Worm (Caenorhabditis elegans): ENCODE measurements around the gene Y49F6B.20.

Y49F6B.20 gene

DNA sequence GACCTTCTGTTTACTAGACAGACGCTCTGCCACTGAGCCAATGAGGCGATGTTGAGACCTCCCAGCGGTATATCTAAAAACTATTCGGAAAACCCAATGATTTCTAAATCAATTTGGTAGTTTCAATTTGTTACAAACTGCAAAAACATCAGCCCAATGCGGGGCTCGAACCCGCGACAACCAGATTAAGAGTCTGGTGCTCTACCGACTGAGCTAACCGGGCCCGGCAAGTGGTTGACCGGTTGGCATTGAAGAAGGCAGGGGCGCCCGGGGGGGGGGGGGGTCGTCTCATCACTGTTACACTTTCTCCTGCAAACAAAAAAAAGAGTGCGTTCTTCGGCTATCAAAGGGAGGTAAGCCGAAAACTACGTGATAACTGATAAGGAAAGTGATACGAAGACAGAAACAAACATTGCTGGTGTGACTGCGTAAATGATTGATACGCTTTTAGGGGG lies 31.2 kb downstream of the Y49F6B.20 start (continued):
- TF ChIP-seq sea-2 (GFP tag; IDR thresholded peaks at IDR 0.05) (no peak), rcor-1 (GFP tag; IDR thresholded peaks at IDR 0.05) (peak; percentile 43; the same call in 1 of the 2 replicates), attf-3 (GFP tag; conservative IDR thresholded peaks at IDR 0.05) (no peak), ceh-27 (GFP tag; optimal IDR thresholded peaks at IDR 0.05) (peak; percentile 48), lin-35 (GFP tag; optimal IDR thresholded peaks at IDR 0.05) (peak in 1 of 3 experiments; percentile 39), Y56A3A.18 (GFP tag; IDR thresholded peaks at IDR 0.05) (peak; percentile 87), him-1 (tag; optimal IDR thresholded peaks at IDR 0.05) (peak; percentile 93), let-607 (tag; optimal IDR thresholded peaks at IDR 0.05) (peak; percentile 25 to 54), F52B5.7 (tag; optimal IDR thresholded peaks at IDR 0.05) (peak; percentile 8), unc-130 (GFP tag; optimal IDR thresholded peaks at IDR 0.05) (peak; percentile 19), ceh-100 (GFP tag; IDR thresholded peaks at IDR 0.05) (peak; percentile 57; the same call in 1 of the 2 replicates), athp-1 (tag; optimal IDR thresholded peaks at IDR 0.05) (peak; percentile 74), nhr-90 (tag; optimal IDR thresholded peaks at IDR 0.05) (peak; percentile 92), F37B4.10 (GFP tag; IDR thresholded peaks at IDR 0.05) (no peak), snpc-3.4 (tag; optimal IDR thresholded peaks at IDR 0.05) (peak; percentile 11), unc-62 (GFP tag; optimal IDR thresholded peaks at IDR 0.05) (no peak), C06A6.2 (GFP tag; conservative IDR thresholded peaks at IDR 0.05) (peak; percentile 30; the same call in 1 of the 2 replicates), pha-4 (tag; optimal IDR thresholded peaks at IDR 0.05) (no peak), hlh-26 (GFP tag; conservative IDR thresholded peaks at IDR 0.05) (no peak), efl-1 (GFP tag; optimal IDR thresholded peaks at IDR 0.05) (no peak), nfya-2 (GFP tag; IDR thresholded peaks at IDR 0.05) (no peak), nfyb-1 (GFP tag; IDR thresholded peaks at IDR 0.05) (peak; percentile 88), ets-4 (GFP tag; optimal IDR thresholded peaks at IDR 0.05) (peak; percentile 33), sdz-38 (tag; optimal IDR thresholded peaks at IDR 0.05) (no peak), lsl-1 (GFP tag; optimal IDR thresholded peaks at IDR 0.05) (peak; percentile 65), F39B2.1 (GFP tag; IDR thresholded peaks at IDR 0.05) (no peak), egl-18 (GFP tag; IDR thresholded peaks at IDR 0.05) (no peak), lin-54 (GFP tag; optimal IDR thresholded peaks at IDR 0.05) (peak; percentile 59), dpff-1 (tag; optimal IDR thresholded peaks at IDR 0.05) (no peak), ceh-91 (GFP tag; IDR thresholded peaks at IDR 0.05) (0 out of 2 replicates have a peak, but pooled peaks have one; percentile 21), gei-17 (GFP tag; optimal IDR thresholded peaks at IDR 0.05) (peak; percentile 46), hmg-1.2 (GFP tag; IDR thresholded peaks at IDR 0.05) (peak; percentile 74), chd-7 (tag; optimal IDR thresholded peaks at IDR 0.05) (peak; percentile 70), lin-40 (tag; optimal IDR thresholded peaks at IDR 0.05) (no peak), ceh-40 (GFP tag; IDR thresholded peaks at IDR 0.05) (peak; percentile 76; the same call in 1 of the 2 replicates), aptf-2 (GFP tag; conservative IDR thresholded peaks at IDR 0.05) (peak; percentile 43; the same call in 1 of the 2 replicates), hrde-1 (tag; optimal IDR thresholded peaks at IDR 0.05; ENCODE audit: borderline replicate concordance) (peak; percentile 51), sptf-2 (GFP tag; optimal IDR thresholded peaks at IDR 0.05) (peak; percentile 73), nhr-80 (tag; optimal IDR thresholded peaks at IDR 0.05) (peak; percentile 79), hsf-1 (GFP tag; IDR thresholded peaks at IDR 0.05) (no peak), cebp-2 (GFP tag; IDR thresholded peaks at IDR 0.05) (0 out of 2 replicates have a peak, but pooled peaks have one; percentile 46), B0035.1 (tag; optimal IDR thresholded peaks at IDR 0.05) (peak; percentile 27), hmg-20 (GFP tag; IDR thresholded peaks at IDR 0.05) (peak; percentile 63; the same call in 1 of the 2 replicates), let-526 (GFP tag; IDR thresholded peaks at IDR 0.05) (peak; percentile 40; the same call in 1 of the 2 replicates), aptf-3 (GFP tag; IDR thresholded peaks at IDR 0.05) (0 out of 2 replicates have a peak, but pooled peaks have one; percentile 37), madf-6 (GFP tag; IDR thresholded peaks at IDR 0.05) (peak; percentile 69), T26A5.8 (tag; optimal IDR thresholded peaks at IDR 0.05) (peak; percentile 52), ztf-22 (GFP tag; optimal IDR thresholded peaks at IDR 0.05) (no peak)
